Fruit fly (Drosophila melanogaster) whole organism, embryonic: ENCODE results near the gene CG43980.

Source experiments
- Adf1 ChIP-seq: fragments of 200-800 bp; sonication (Bioruptor generic); IDR thresholded peaks from 2 replicates; pipeline ENCODE4 v1.3.6; 2022; ENCODE audit warnings: missing biosample characterization, missing genetic modification characterization
- B-H2 ChIP-seq: fragments of 200-800 bp; sonication (Bioruptor generic); optimal IDR thresholded peaks from 2 replicates; lab custom pipeline; 2018; ENCODE audit warnings: missing biosample characterization, mild to moderate bottlenecking, missing genetic modification characterization
- CG11560 ChIP-seq: fragments of 200-800 bp; sonication (Bioruptor generic); IDR thresholded peaks from 3 replicates; pipeline ENCODE4 v1.3.6; 2022; ENCODE audit warnings: missing biosample characterization, missing genetic modification characterization
- CG12155 ChIP-seq: fragments of 200-800 bp; sonication (Bioruptor generic); optimal IDR thresholded peaks from 3 replicates; lab custom pipeline; 2016; ENCODE audit warnings: missing biosample characterization, missing genetic modification characterization
- CG13624 ChIP-seq: fragments of 200-800 bp; sonication (Bioruptor generic); optimal IDR thresholded peaks from 2 replicates; lab custom pipeline; 2016; ENCODE audit warnings: missing biosample characterization, missing genetic modification characterization
- CG14014 ChIP-seq: fragments of 200-800 bp; sonication (Bioruptor generic); IDR thresholded peaks from 2 replicates; pipeline ENCODE4 v1.3.6; 2022; ENCODE audit warnings: missing biosample characterization, missing genetic modification characterization
- CG14050 ChIP-seq: fragments of 200-800 bp; sonication (Bioruptor generic); IDR thresholded peaks from 3 replicates; pipeline ENCODE4 v1.3.6; 2022; ENCODE audit warnings: missing biosample characterization, missing genetic modification characterization
- CG15601 ChIP-seq: fragments of 200-800 bp; sonication (Bioruptor generic); optimal IDR thresholded peaks from 3 replicates; lab custom pipeline; 2019; ENCODE audit warnings: missing biosample characterization, mild to moderate bottlenecking, missing genetic modification characterization, moderate library complexity
- CG1602 ChIP-seq: fragments of 200-800 bp; sonication (Bioruptor generic); optimal IDR thresholded peaks from 3 replicates; lab custom pipeline; 2016; ENCODE audit warnings: missing biosample characterization, missing genetic modification characterization
- CG17186 ChIP-seq: fragments of 200-800 bp; sonication (Bioruptor generic); optimal IDR thresholded peaks from 3 replicates; lab custom pipeline; 2017; ENCODE audit warnings: missing biosample characterization, missing genetic modification reagents, missing genetic modification characterization
- CG18011 ChIP-seq: fragments of 200-800 bp; sonication (Bioruptor generic); optimal IDR thresholded peaks from 2 replicates; lab custom pipeline; 2017; ENCODE audit warnings: missing biosample characterization, missing genetic modification characterization, mild to moderate bottlenecking, moderate library complexity, missing genotype
- CG18476 ChIP-seq: fragments of 200-800 bp; sonication (Bioruptor generic); optimal IDR thresholded peaks from 2 replicates; lab custom pipeline; 2016; ENCODE audit warnings: missing biosample characterization, mild to moderate bottlenecking, missing genetic modification characterization
- CG2116 ChIP-seq: fragments of 200-800 bp; sonication (Bioruptor generic); optimal IDR thresholded peaks from 3 replicates; lab custom pipeline; 2018; ENCODE audit warnings: missing biosample characterization, mild to moderate bottlenecking, missing genetic modification characterization
- CG2712 ChIP-seq: fragments of 200-800 bp; optimal IDR thresholded peaks from 3 replicates; lab custom pipeline; 2019; ENCODE audit warnings: missing biosample characterization, mild to moderate bottlenecking, missing genetic modification characterization, moderate library complexity
- CG32772 ChIP-seq: fragments of 200-800 bp; sonication (Bioruptor generic); IDR thresholded peaks from 2 replicates; pipeline ENCODE4 v1.3.6; 2022; ENCODE audit warnings: missing biosample characterization, missing genetic modification characterization
- CG33213 ChIP-seq: fragments of 200-800 bp; sonication (Bioruptor generic); optimal IDR thresholded peaks from 3 replicates; lab custom pipeline; 2016; ENCODE audit warnings: missing biosample characterization, missing genetic modification characterization
- CG3995 ChIP-seq: fragments of 200-800 bp; sonication (Bioruptor generic); optimal IDR thresholded peaks from 3 replicates; lab custom pipeline; 2016; ENCODE audit warnings: missing biosample characterization, missing genetic modification characterization
- CG42726 ChIP-seq: fragments of 200-800 bp; sonication (Bioruptor generic); IDR thresholded peaks from 2 replicates; pipeline ENCODE4 v1.3.6; 2022; ENCODE audit warnings: missing biosample characterization, missing genetic modification characterization; ENCODE audit not compliant: partially characterized antibody
- CG4282 ChIP-seq: fragments of 200-800 bp; sonication (Bioruptor generic); optimal IDR thresholded peaks from 2 replicates; lab custom pipeline; 2016; ENCODE audit warnings: missing biosample characterization, missing genetic modification characterization
- CG8290 ChIP-seq, 3 experiments: fragments of 200-800 bp; sonication (Bioruptor generic); optimal IDR thresholded peaks; 2 replicates each; lab custom pipeline; 2016 to 2019; ENCODE audit warnings: missing biosample characterization in 3 of 3, missing genetic modification characterization in 3 of 3, mild to moderate bottlenecking in 2 of 3, moderate library complexity in 1 of 3
- CG9609 ChIP-seq: fragments of 200-800 bp; sonication (Bioruptor generic); optimal IDR thresholded peaks from 3 replicates; lab custom pipeline; 2016; ENCODE audit warnings: missing biosample characterization, missing genetic modification characterization
- CHES-1-like ChIP-seq: fragments of 200-800 bp; sonication (Bioruptor generic); optimal IDR thresholded peaks from 2 replicates; lab custom pipeline; 2016; ENCODE audit warnings: missing biosample characterization, missing genetic modification characterization
- CoRest ChIP-seq: fragments of 200-800 bp; sonication (Bioruptor generic); optimal IDR thresholded peaks from 3 replicates; lab custom pipeline; 2018; ENCODE audit warnings: missing biosample characterization, mild to moderate bottlenecking, missing genetic modification characterization, moderate library complexity
- Dek ChIP-seq: fragments of 200-800 bp; sonication (Bioruptor generic); optimal IDR thresholded peaks from 3 replicates; lab custom pipeline; 2019; ENCODE audit warnings: missing biosample characterization, mild to moderate bottlenecking, missing genetic modification characterization, moderate library complexity
- Dfd ChIP-seq, 2 experiments: fragments of >200 bp; optimal IDR thresholded peaks; 2 replicates each; lab custom pipeline; 2017; ENCODE audit warnings: missing biosample characterization in 2 of 2, missing genetic modification characterization in 2 of 2
- Ets65A ChIP-seq: fragments of 200-800 bp; sonication (Bioruptor generic); peaks from one replicate; lab custom pipeline; 2016; ENCODE audit warnings: missing biosample characterization, missing genetic modification characterization
- Fer2 ChIP-seq: fragments of 200-800 bp; sonication (Bioruptor generic); optimal IDR thresholded peaks from 2 replicates; lab custom pipeline; 2018; ENCODE audit warnings: missing biosample characterization, mild to moderate bottlenecking, missing genetic modification characterization, moderate library complexity
- HLHmδ ChIP-seq: fragments of 200-800 bp; sonication (Bioruptor generic); optimal IDR thresholded peaks from 2 replicates; lab custom pipeline; 2018; ENCODE audit warnings: missing biosample characterization, mild to moderate bottlenecking, missing genetic modification characterization, moderate library complexity
- HmgD ChIP-seq: fragments of 200-800 bp; sonication (Bioruptor generic); optimal IDR thresholded peaks from 3 replicates; lab custom pipeline; 2016; ENCODE audit warnings: missing biosample characterization, missing genetic modification characterization
- Hmx ChIP-seq: fragments of 200-800 bp; sonication (Bioruptor generic); optimal IDR thresholded peaks from 2 replicates; lab custom pipeline; 2016; ENCODE audit warnings: missing biosample characterization, missing genetic modification characterization
- NfI ChIP-seq: fragments of 200-800 bp; sonication (Bioruptor generic); optimal IDR thresholded peaks from 3 replicates; lab custom pipeline; 2018; ENCODE audit warnings: missing biosample characterization, mild to moderate bottlenecking, missing genetic modification characterization, moderate library complexity
- Oli ChIP-seq: fragments of 200-800 bp; sonication (Bioruptor generic); optimal IDR thresholded peaks from 2 replicates; lab custom pipeline; 2018; ENCODE audit warnings: missing biosample characterization, mild to moderate bottlenecking, missing genetic modification characterization, moderate library complexity
- Scr ChIP-seq: fragments of 200-800 bp; sonication (Bioruptor generic); IDR thresholded peaks from 2 replicates; pipeline ENCODE4 v1.3.6; 2022; ENCODE audit warnings: missing biosample characterization, missing genetic modification characterization; ENCODE audit not compliant: partially characterized antibody
- Sin3A ChIP-seq: fragments of >200 bp; optimal IDR thresholded peaks from 2 replicates; lab custom pipeline; 2018
- Sox100B ChIP-seq: fragments of 200-800 bp; sonication (Bioruptor generic); optimal IDR thresholded peaks from 3 replicates; lab custom pipeline; 2018; ENCODE audit warnings: missing biosample characterization, mild to moderate bottlenecking, missing genetic modification characterization
- Sry-δ ChIP-seq: fragments of 200-800 bp; sonication (Bioruptor generic); optimal IDR thresholded peaks from 2 replicates; lab custom pipeline; 2016; ENCODE audit warnings: missing biosample characterization, missing genetic modification characterization
- Trl ChIP-seq, 3 experiments: fragments of >200 bp in 2 of 3; fragments of 200-800 bp in 1 of 3; sonication (Bioruptor generic) in 1 of 3; optimal IDR thresholded peaks; 2 replicates in 1 of 3; 3 replicates in 2 of 3; lab custom pipeline; 2016 to 2017; ENCODE audit warnings: missing biosample characterization in 1 of 3, missing genetic modification characterization in 1 of 3
- YL-1 ChIP-seq: fragments of 200-800 bp; sonication (Bioruptor generic); optimal IDR thresholded peaks from 3 replicates; lab custom pipeline; 2017; ENCODE audit warnings: missing biosample characterization, mild to moderate bottlenecking, missing genetic modification characterization
- az2 ChIP-seq: fragments of 200-800 bp; sonication (Bioruptor generic); optimal IDR thresholded peaks from 3 replicates; lab custom pipeline; 2016; ENCODE audit warnings: missing biosample characterization, missing genetic modification characterization
- crp ChIP-seq, 2 experiments: fragments of 200-800 bp; sonication (Bioruptor generic); optimal IDR thresholded peaks; 2 replicates in 1 of 2; 3 replicates in 1 of 2; lab custom pipeline; 2017; ENCODE audit warnings: missing biosample characterization in 2 of 2, missing genetic modification characterization in 2 of 2, mild to moderate bottlenecking in 1 of 2, moderate library complexity in 1 of 2
- dan ChIP-seq: fragments of 200-800 bp; sonication (Bioruptor generic); IDR thresholded peaks from 2 replicates; pipeline ENCODE4 v1.3.6; 2022; ENCODE audit warnings: missing biosample characterization, missing genetic modification characterization
- fd3F ChIP-seq: fragments of 200-800 bp; sonication (Bioruptor generic); optimal IDR thresholded peaks from 2 replicates; lab custom pipeline; 2018; ENCODE audit warnings: missing biosample characterization, mild to moderate bottlenecking, missing genetic modification characterization, moderate library complexity
- ftz-f1 ChIP-seq: fragments of 200-800 bp; sonication (Bioruptor generic); optimal IDR thresholded peaks from 2 replicates; lab custom pipeline; 2016; ENCODE audit warnings: missing biosample characterization, missing genetic modification characterization
- her ChIP-seq: fragments of 200-800 bp; sonication (Bioruptor generic); optimal IDR thresholded peaks from 2 replicates; lab custom pipeline; 2016; ENCODE audit warnings: missing biosample characterization, missing genetic modification characterization
- hth ChIP-seq: fragments of >200 bp; optimal IDR thresholded peaks from 2 replicates; lab custom pipeline; 2017; ENCODE audit warnings: inconsistent platforms
- pros ChIP-seq: fragments of 200-800 bp; sonication (Bioruptor generic); optimal IDR thresholded peaks from 3 replicates; lab custom pipeline; 2019; ENCODE audit warnings: missing biosample characterization, mild to moderate bottlenecking, missing genetic modification characterization, moderate library complexity
- run ChIP-seq: fragments of 200-800 bp; sonication (Bioruptor generic); optimal IDR thresholded peaks from 3 replicates; lab custom pipeline; 2018; ENCODE audit warnings: missing biosample characterization, mild to moderate bottlenecking, missing genetic modification characterization
- sisA ChIP-seq: fragments of 200-800 bp; sonication (Bioruptor generic); IDR thresholded peaks from 2 replicates; pipeline ENCODE4 v1.3.6; 2022; ENCODE audit warnings: missing biosample characterization, missing genetic modification characterization
- stwl ChIP-seq: fragments of 200-800 bp; sonication (Bioruptor generic); optimal IDR thresholded peaks from 3 replicates; lab custom pipeline; 2018; ENCODE audit warnings: missing biosample characterization, mild to moderate bottlenecking, missing genetic modification characterization, moderate library complexity
- zfh1 ChIP-seq: fragments of 200-800 bp; sonication (Bioruptor generic); IDR thresholded peaks from 3 replicates; pipeline ENCODE4 v1.3.6; 2022; ENCODE audit warnings: missing biosample characterization, missing genetic modification characterization

CG43980 gene

dm6 chr3L:21640815-21641214 is 3.9 kb upstream of the CG43980 start, which contains the start of gene Atox1 (continued):
- TF ChIP-seq Trl (optimal IDR thresholded peaks at IDR 0.05; lab: Kevin White, UChicago) (no peak), Trl (GFP tag; optimal IDR thresholded peaks at IDR 0.05; lab: Kevin White, UChicago) (peak; percentile 32), Oli (no peak), CG1602 (GFP tag; lab: Kevin White, UChicago) (no peak), Dfd (GFP tag; optimal IDR thresholded peaks at IDR 0.05; lab: Kevin White, UChicago) (no peak), CG13624 (GFP tag; lab: Kevin White, UChicago) (peak; percentile 66), zfh1 (GFP tag; lab: Robert Waterston, UW) (0 out of 3 replicates have a peak, but pooled peaks have one; percentile 41), B-H2 (GFP tag; lab: Kevin White, UChicago) (peak; percentile 76), Dek (peak; percentile 52), pros (no peak), stwl (tag; lab: Kevin White, UChicago) (peak; percentile 77), CG14050 (GFP tag; lab: Robert Waterston, UW) (no peak), CG8290 (GFP tag; optimal IDR thresholded peaks at IDR 0.05; lab: Kevin White, UChicago) (peak; percentile 27), CG8290 (tag; optimal IDR thresholded peaks at IDR 0.05; lab: Kevin White, UChicago) (peak in 1 of 2 experiments; percentile 86), Fer2 (tag; lab: Kevin White, UChicago) (peak; percentile 35), CG15601 (tag; lab: Kevin White, UChicago) (peak; percentile 70), CG18011 (no peak), CG32772 (GFP tag; lab: Robert Waterston, UW) (peak; percentile 59), hth (no peak), run (tag; lab: Kevin White, UChicago) (no peak), CG14014 (GFP tag; lab: Robert Waterston, UW) (0 out of 2 replicates have a peak, but pooled peaks have one; percentile 23), dan (GFP tag; lab: Robert Waterston, UW) (no peak), CG42726 (GFP tag; lab: Robert Waterston, UW) (peak; percentile 43; the same call in 1 of the 2 replicates), HLHmδ (GFP tag; lab: Kevin White, UChicago) (no peak), CG3995 (GFP tag; lab: Kevin White, UChicago) (peak; percentile 1), CG2712 (tag; lab: Kevin White, UChicago) (peak; percentile 42), CHES-1-like (GFP tag; lab: Kevin White, UChicago) (peak; percentile 25), HmgD (peak; percentile 88), Ets65A (GFP tag; lab: Kevin White, UChicago) (peak; percentile 83), Adf1 (GFP tag; lab: Robert Waterston, UW) (0 out of 2 replicates have a peak, but pooled peaks have one; percentile 24), fd3F (peak; percentile 16), CG9609 (GFP tag; lab: Kevin White, UChicago) (peak; percentile 7), CG2116 (GFP tag; lab: Kevin White, UChicago) (peak; percentile 62), sisA (GFP tag; lab: Robert Waterston, UW) (no peak), CG11560 (peak; percentile 54; the same call in 2 of the 3 replicates), ftz-f1 (GFP tag; lab: Kevin White, UChicago) (peak; percentile 69), az2 (no peak), CG33213 (GFP tag; lab: Kevin White, UChicago) (peak; percentile 87), Sin3A (peak; percentile 0), CG12155 (GFP tag; lab: Kevin White, UChicago) (peak; percentile 12), Hmx (GFP tag; lab: Kevin White, UChicago) (no peak), YL-1 (GFP tag; lab: Kevin White, UChicago) (peak; percentile 53), Sry-δ (GFP tag; lab: Kevin White, UChicago) (peak; percentile 54), NfI (GFP tag; lab: Kevin White, UChicago) (peak; percentile 60), Scr (GFP tag; lab: Robert Waterston, UW) (0 out of 2 replicates have a peak, but pooled peaks have one; percentile 16), her (peak; percentile 30), CoRest (tag; lab: Kevin White, UChicago) (peak; percentile 52), CG17186 (GFP tag; lab: Kevin White, UChicago) (peak; percentile 61), crp (GFP tag; optimal IDR thresholded peaks at IDR 0.05; lab: Kevin White, UChicago) (no peak), CG4282 (GFP tag; lab: Kevin White, UChicago) (no peak), CG18476 (GFP tag; lab: Kevin White, UChicago) (no peak), Sox100B (GFP tag; lab: Kevin White, UChicago) (no peak)
